Worm (Caenorhabditis elegans) whole organism, L4 larva: ENCODE results near the gene Y51H4A.6.

Source experiments
- F10B5.3 ChIP-seq: sonication (generic microtip); optimal IDR thresholded peaks from 2 replicates; lab custom pipeline; 2016; ENCODE audit warnings: mild to moderate bottlenecking, missing genetic modification characterization, missing compliant biosample characterization
- F49E8.2 ChIP-seq: sonication (generic microtip); optimal IDR thresholded peaks from 2 replicates; lab custom pipeline; 2016; ENCODE audit warnings: missing compliant biosample characterization, mild to moderate bottlenecking, missing genetic modification characterization, borderline replicate concordance
- aly-2 ChIP-seq: sonication (generic microtip); optimal IDR thresholded peaks from 2 replicates; lab custom pipeline; 2018; ENCODE audit warnings: missing biosample characterization, missing genetic modification characterization
- ceh-32 ChIP-seq: sonication (generic microtip); optimal IDR thresholded peaks from 2 replicates; lab custom pipeline; 2016; ENCODE audit warnings: mild to moderate bottlenecking, missing genetic modification characterization, missing compliant biosample characterization; ENCODE audit not compliant: poor library complexity
- ceh-44 ChIP-seq: fragments of 200-800 bp; sonication (Bioruptor generic); IDR thresholded peaks from 2 replicates; pipeline ENCODE4 v1.3.6; 2022; ENCODE audit warnings: missing genetic modification reagents, missing genetic modification characterization, missing compliant biosample characterization
- ctbp-1 ChIP-seq: fragments of 200-800 bp; sonication (Bioruptor generic); IDR thresholded peaks from 2 replicates; pipeline ENCODE4 v1.3.6; 2022; ENCODE audit warnings: missing genetic modification reagents, missing genetic modification characterization, missing compliant biosample characterization
- daf-16 ChIP-seq, 3 experiments: sonication (generic microtip); optimal IDR thresholded peaks; 2 replicates each; lab custom pipeline; 2016 to 2017; ENCODE audit warnings: missing genetic modification characterization in 3 of 3, missing genetic modification reagents in 3 of 3, mild to moderate bottlenecking in 2 of 3, missing compliant biosample characterization in 2 of 3, missing biosample characterization in 1 of 3, moderate library complexity in 1 of 3
- daf-8 ChIP-seq: fragments of 200-800 bp; sonication (Bioruptor generic); IDR thresholded peaks from 2 replicates; pipeline ENCODE4 v1.3.6; 2022; ENCODE audit warnings: missing genetic modification characterization, missing compliant biosample characterization
- dmd-8 ChIP-seq: fragments of 200-800 bp; sonication (Bioruptor generic); IDR thresholded peaks from 2 replicates; pipeline ENCODE4 v1.3.6; 2022; ENCODE audit warnings: missing genetic modification characterization, missing compliant biosample characterization
- dmd-9 ChIP-seq: fragments of 200-800 bp; sonication (Bioruptor generic); IDR thresholded peaks from 2 replicates; pipeline ENCODE4 v1.3.6; 2022; ENCODE audit warnings: missing genetic modification reagents, missing genetic modification characterization, missing compliant biosample characterization
- egl-27 ChIP-seq: sonication (generic microtip); optimal IDR thresholded peaks from 3 replicates; lab custom pipeline; 2017; ENCODE audit warnings: missing biosample characterization, missing genetic modification reagents, missing genetic modification characterization
- egl-43 ChIP-seq: fragments of 200-800 bp; sonication (Bioruptor generic); IDR thresholded peaks from 2 replicates; pipeline ENCODE4 v1.3.6; 2022; ENCODE audit warnings: missing genetic modification reagents, missing genetic modification characterization, missing compliant biosample characterization
- fos-1 ChIP-seq: fragments of 150-350 bp; optimal IDR thresholded peaks from 2 replicates; lab custom pipeline; 2014; ENCODE audit warnings: missing biosample characterization, missing genetic modification characterization
- gei-8 ChIP-seq: fragments of 200-800 bp; sonication (Bioruptor generic); optimal IDR thresholded peaks from 2 replicates; lab custom pipeline; 2018; ENCODE audit warnings: mild to moderate bottlenecking, missing genetic modification characterization, missing compliant biosample characterization
- hif-1 ChIP-seq, 2 experiments: sonication (generic microtip); optimal IDR thresholded peaks; 2 replicates each; lab custom pipeline; 2016 to 2017; ENCODE audit warnings: missing compliant biosample characterization in 2 of 2, missing genetic modification characterization in 2 of 2, missing genetic modification reagents in 2 of 2, missing genotype in 2 of 2, mild to moderate bottlenecking in 1 of 2
- hlh-11 ChIP-seq: fragments of 200-800 bp; sonication (Bioruptor generic); optimal IDR thresholded peaks from 2 replicates; lab custom pipeline; 2018; ENCODE audit warnings: mild to moderate bottlenecking, missing genetic modification characterization, missing compliant biosample characterization
- hlh-30 ChIP-seq: sonication (generic microtip); optimal IDR thresholded peaks from 2 replicates; lab custom pipeline; 2017; ENCODE audit warnings: antibody characterized with exemption, mild to moderate bottlenecking, missing genetic modification characterization, missing compliant biosample characterization; ENCODE audit not compliant: insufficient read depth
- hmg-1.1 ChIP-seq: fragments of 200-800 bp; sonication (Bioruptor generic); IDR thresholded peaks from 2 replicates; pipeline ENCODE4 v1.3.6; 2022; ENCODE audit warnings: missing genetic modification reagents, missing genetic modification characterization, missing compliant biosample characterization
- jun-1 ChIP-seq: fragments of 150-350 bp; optimal IDR thresholded peaks from 2 replicates; lab custom pipeline; 2014; ENCODE audit warnings: missing biosample characterization, missing genetic modification reagents, missing genetic modification characterization
- lin-29 ChIP-seq: fragments of 200-800 bp; sonication (Bioruptor generic); IDR thresholded peaks from 2 replicates; pipeline ENCODE4 v1.3.6; 2022; ENCODE audit warnings: missing genetic modification reagents, missing genetic modification characterization, missing compliant biosample characterization
- lin-38 ChIP-seq: fragments of 200-800 bp; sonication (Bioruptor generic); IDR thresholded peaks from 2 replicates; pipeline ENCODE4 v1.3.6; 2022; ENCODE audit warnings: missing genetic modification reagents, missing genetic modification characterization, missing compliant biosample characterization
- lsy-2 ChIP-seq, 2 experiments: fragments of 150-350 bp in 1 of 2; sonication (generic microtip) in 1 of 2; optimal IDR thresholded peaks; 2 replicates each; lab custom pipeline; 2014 to 2017; ENCODE audit warnings: missing biosample characterization in 2 of 2, missing genetic modification characterization in 2 of 2
- madf-5 ChIP-seq, 2 experiments: fragments of 200-800 bp; sonication (Bioruptor generic); IDR thresholded peaks; 2 replicates each; pipeline ENCODE4 v1.3.6; 2022; ENCODE audit warnings: missing compliant biosample characterization in 2 of 2, missing genetic modification characterization in 2 of 2
- mdl-1 ChIP-seq, 2 experiments: fragments of 150-350 bp in 1 of 2; sonication (generic microtip) in 1 of 2; optimal IDR thresholded peaks; 2 replicates each; lab custom pipeline; 2014 to 2017; ENCODE audit warnings: missing biosample characterization in 2 of 2, missing genetic modification characterization in 2 of 2
- mdt-29 ChIP-seq: fragments of 200-800 bp; sonication (Bioruptor generic); IDR thresholded peaks from 2 replicates; pipeline ENCODE4 v1.3.6; 2022; ENCODE audit warnings: missing genetic modification reagents, missing genetic modification characterization, missing compliant biosample characterization
- mep-1 ChIP-seq: fragments of 150-350 bp; sonication (generic microtip); optimal IDR thresholded peaks from 3 replicates; lab custom pipeline; 2014; ENCODE audit warnings: missing biosample characterization, missing genetic modification characterization
- mes-2 ChIP-seq: sonication (generic microtip); optimal IDR thresholded peaks from 2 replicates; lab custom pipeline; 2016; ENCODE audit warnings: missing genotype, mild to moderate bottlenecking, missing genetic modification characterization, missing compliant biosample characterization; ENCODE audit not compliant: poor library complexity, severe bottlenecking
- nhr-10 ChIP-seq: fragments of 150-350 bp; optimal IDR thresholded peaks from 2 replicates; lab custom pipeline; 2014; ENCODE audit warnings: missing biosample characterization, missing genetic modification characterization
- nhr-102 ChIP-seq: sonication (generic microtip); optimal IDR thresholded peaks from 2 replicates; lab custom pipeline; 2016; ENCODE audit warnings: mild to moderate bottlenecking, missing genetic modification characterization, moderate library complexity, missing compliant biosample characterization
- nhr-11 ChIP-seq: fragments of 150-350 bp; optimal IDR thresholded peaks from 2 replicates; lab custom pipeline; 2014; ENCODE audit warnings: missing biosample characterization, missing genetic modification characterization
- nhr-111 ChIP-seq: fragments of 200-800 bp; sonication (Bioruptor generic); optimal IDR thresholded peaks from 2 replicates; lab custom pipeline; 2018; ENCODE audit warnings: mild to moderate bottlenecking, missing genetic modification characterization, missing compliant biosample characterization
- nhr-237 ChIP-seq: sonication (generic microtip); optimal IDR thresholded peaks from 2 replicates; lab custom pipeline; 2017; ENCODE audit warnings: missing biosample characterization, missing genetic modification characterization
- nhr-25 ChIP-seq: sonication (generic microtip); optimal IDR thresholded peaks from 2 replicates; lab custom pipeline; 2017; ENCODE audit warnings: missing genetic modification characterization, mild to moderate bottlenecking, missing compliant biosample characterization, antibody characterized with exemption, moderate library complexity, borderline replicate concordance; ENCODE audit not compliant: insufficient read depth
- nhr-28 ChIP-seq: fragments of 150-350 bp; optimal IDR thresholded peaks from 2 replicates; lab custom pipeline; 2014; ENCODE audit warnings: missing biosample characterization, missing genetic modification characterization
- nhr-6 ChIP-seq: fragments of 150-350 bp; optimal IDR thresholded peaks from 2 replicates; lab custom pipeline; 2014; ENCODE audit warnings: missing biosample characterization, missing genetic modification characterization
- pha-4 ChIP-seq, 2 experiments: fragments of 150-350 bp in 1 of 2; fragments of 200-800 bp in 1 of 2; sonication (Bioruptor generic) in 1 of 2; IDR thresholded peaks in 1 of 2; optimal IDR thresholded peaks in 1 of 2; 2 replicates each; pipeline versions ENCODE4 v1.3.6 to Lab custom; 2014 to 2022; ENCODE audit warnings: missing genetic modification characterization in 2 of 2, missing genetic modification reagents in 2 of 2, missing biosample characterization in 1 of 2, missing compliant biosample characterization in 1 of 2
- php-3 ChIP-seq: fragments of 200-800 bp; sonication (Bioruptor generic); IDR thresholded peaks from 2 replicates; pipeline ENCODE4 v1.3.6; 2022; ENCODE audit warnings: missing genetic modification reagents, missing genetic modification characterization, missing compliant biosample characterization
- rbr-2 ChIP-seq: sonication (generic microtip); optimal IDR thresholded peaks from 2 replicates; lab custom pipeline; 2016; ENCODE audit warnings: missing genotype, missing genetic modification characterization, missing compliant biosample characterization
- saeg-2 ChIP-seq: fragments of 200-800 bp; sonication (Bioruptor generic); IDR thresholded peaks from 2 replicates; pipeline ENCODE4 v1.3.6; 2022; ENCODE audit warnings: missing genetic modification reagents, missing genetic modification characterization, missing compliant biosample characterization
- sdz-12 ChIP-seq: fragments of 200-800 bp; sonication (Bioruptor generic); optimal IDR thresholded peaks from 2 replicates; lab custom pipeline; 2018; ENCODE audit warnings: mild to moderate bottlenecking, missing genetic modification characterization, missing compliant biosample characterization
- set-16 ChIP-seq: fragments of 200-800 bp; sonication (Bioruptor generic); IDR thresholded peaks from 2 replicates; pipeline ENCODE4 v1.3.6; 2022; ENCODE audit warnings: missing genetic modification reagents, missing genetic modification characterization, missing compliant biosample characterization
- snpc-1.2 ChIP-seq: fragments of 200-800 bp; sonication (Bioruptor generic); IDR thresholded peaks from 2 replicates; pipeline ENCODE4 v1.3.6; 2022; ENCODE audit warnings: missing genetic modification reagents, missing genetic modification characterization, missing compliant biosample characterization
- tag-97 ChIP-seq: fragments of 200-800 bp; sonication (Bioruptor generic); IDR thresholded peaks from 2 replicates; pipeline ENCODE4 v1.3.6; 2022; ENCODE audit warnings: missing genetic modification characterization, missing compliant biosample characterization
- tra-1 ChIP-seq: fragments of 200-800 bp; sonication (Bioruptor generic); IDR thresholded peaks from 2 replicates; pipeline ENCODE4 v1.3.6; 2022; ENCODE audit warnings: missing genetic modification reagents, missing genetic modification characterization, missing compliant biosample characterization
- unc-130 ChIP-seq: sonication (generic microtip); optimal IDR thresholded peaks from 2 replicates; lab custom pipeline; 2016; ENCODE audit warnings: missing genetic modification reagents, missing genetic modification characterization, missing compliant biosample characterization
- unc-39 ChIP-seq: sonication (generic microtip); optimal IDR thresholded peaks from 2 replicates; lab custom pipeline; 2017; ENCODE audit warnings: missing biosample characterization, missing genetic modification characterization
- ztf-11 ChIP-seq: fragments of 150-350 bp; optimal IDR thresholded peaks from 2 replicates; lab custom pipeline; 2014; ENCODE audit warnings: missing biosample characterization, missing genetic modification characterization

The Y51H4A.6 gene

DNA sequence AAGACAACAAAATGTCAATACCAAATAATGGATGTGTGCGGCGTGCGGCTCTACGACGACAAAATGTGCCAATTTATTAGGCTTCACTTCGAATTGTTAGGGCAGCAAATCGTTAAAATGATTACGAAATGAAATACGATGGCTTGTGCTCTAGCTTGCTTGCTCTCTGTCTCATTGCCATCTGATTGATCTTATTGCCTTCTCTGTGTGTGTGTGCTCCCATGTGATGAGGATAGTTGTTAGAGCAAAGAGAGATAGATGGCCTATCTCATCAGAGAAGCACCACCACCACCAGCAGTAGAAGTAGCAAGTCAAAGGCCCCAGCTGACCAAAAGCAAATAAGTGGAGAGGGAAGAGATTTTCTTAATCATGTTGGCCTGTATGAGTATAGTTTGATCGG is 37.0 kb upstream of the Y51H4A.6 start (continued):
- TF ChIP-seq php-3 (GFP tag; lab: Robert Waterston, UW) (no peak), egl-27 (tag; lab: Kevin White, UChicago) (no peak), dmd-9 (no peak), gei-8 (GFP tag; lab: Kevin White, UChicago) (no peak), unc-39 (no peak), hlh-30 (peak; percentile 42), F10B5.3 (no peak), egl-43 (GFP tag; lab: Robert Waterston, UW) (no peak), jun-1 (tag; lab: Kevin White, UChicago) (no peak), pha-4 (GFP tag; IDR thresholded peaks at IDR 0.05; lab: Robert Waterston, UW) (no peak), pha-4 (tag; optimal IDR thresholded peaks at IDR 0.05; lab: Kevin White, UChicago) (no peak), mdl-1 (tag; optimal IDR thresholded peaks at IDR 0.05; lab: Kevin White, UChicago) (no peak), snpc-1.2 (0 out of 2 replicates have a peak, but pooled peaks have one; percentile 10)

DNA sequence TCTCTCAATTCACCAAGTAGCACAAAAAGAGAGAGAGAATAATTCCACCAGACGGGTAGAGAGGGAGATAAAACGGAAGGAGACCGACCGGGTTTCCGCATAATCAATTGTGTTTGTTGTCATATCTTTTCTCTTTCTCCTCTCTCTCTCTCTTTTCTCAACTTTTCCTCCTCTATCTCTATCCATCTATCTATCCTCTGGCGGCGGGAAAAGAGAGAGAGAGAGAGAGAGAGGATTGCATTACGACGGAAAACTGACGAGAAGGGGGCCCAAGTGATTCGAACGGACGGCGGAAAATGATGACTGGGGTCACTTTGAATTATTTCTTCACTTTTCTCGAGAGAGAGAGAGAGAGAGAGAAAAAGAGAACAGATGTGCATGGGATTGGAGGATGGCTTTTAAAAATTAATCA is 35.4 kb upstream of the Y51H4A.6 start:
- no peak for TF ChIP-seq nhr-111 (GFP tag; lab: Kevin White, UChicago)
- TF ChIP-seq rbr-2 (tag; lab: Kevin White, UChicago): peak; percentile 60
- TF ChIP-seq saeg-2 (GFP tag; lab: Robert Waterston, UW): no peak
- no peak for TF ChIP-seq nhr-6 (tag; lab: Kevin White, UChicago)
- no peak for TF ChIP-seq ztf-11 (tag; lab: Kevin White, UChicago)
- TF ChIP-seq pha-4 (GFP tag; IDR thresholded peaks at IDR 0.05; lab: Robert Waterston, UW): no peak
- TF ChIP-seq pha-4 (tag; optimal IDR thresholded peaks at IDR 0.05; lab: Kevin White, UChicago): no peak
- TF ChIP-seq ceh-44 (GFP tag; lab: Robert Waterston, UW): no peak
- peak; percentile 40 for TF ChIP-seq mes-2 (tag; lab: Kevin White, UChicago)
- no peak for TF ChIP-seq dmd-8 (GFP tag; lab: Robert Waterston, UW)
- TF ChIP-seq tra-1 (GFP tag; lab: Robert Waterston, UW): no peak
- no peak for TF ChIP-seq F10B5.3
- TF ChIP-seq nhr-102: no peak
- TF ChIP-seq nhr-10 (tag; lab: Kevin White, UChicago): no peak
- no peak for TF ChIP-seq F49E8.2 (tag; lab: Kevin White, UChicago)
- peak in 1 of 2 experiments; percentile 26 for TF ChIP-seq mdl-1 (tag; optimal IDR thresholded peaks at IDR 0.05; lab: Kevin White, UChicago)
- no peak for TF ChIP-seq madf-5 (GFP tag; IDR thresholded peaks at IDR 0.05; lab: Robert Waterston, UW)
- TF ChIP-seq nhr-28 (tag; lab: Kevin White, UChicago): peak; percentile 61
- TF ChIP-seq hlh-11 (tag; lab: Kevin White, UChicago): peak; percentile 83
- no peak for TF ChIP-seq fos-1 (tag; lab: Kevin White, UChicago)
- 0 out of 2 replicates have a peak, but pooled peaks have one; percentile 12 for TF ChIP-seq lin-38
- TF ChIP-seq sdz-12: no peak
- TF ChIP-seq ctbp-1 (GFP tag; lab: Robert Waterston, UW): peak; percentile 56; the same call in 1 of the 2 replicates
- TF ChIP-seq nhr-237 (tag; lab: Kevin White, UChicago): no peak
- peak in 1 of 2 experiments; percentile 68 for TF ChIP-seq hif-1 (tag; optimal IDR thresholded peaks at IDR 0.05; lab: Kevin White, UChicago)
- no peak for TF ChIP-seq hmg-1.1
- no peak for TF ChIP-seq ceh-32
- TF ChIP-seq set-16: peak; percentile 40; the same call in 1 of the 2 replicates
- no peak for TF ChIP-seq tag-97 (GFP tag; lab: Robert Waterston, UW)
- peak; percentile 71 for TF ChIP-seq mep-1 (tag; lab: Kevin White, UChicago)
- TF ChIP-seq nhr-25 (tag; lab: Kevin White, UChicago): peak; percentile 30
- no peak for TF ChIP-seq lin-29 (GFP tag; lab: Robert Waterston, UW)
- TF ChIP-seq lsy-2 (tag; optimal IDR thresholded peaks at IDR 0.05; lab: Kevin White, UChicago): peak in 1 of 2 experiments; percentile 69
- no peak for TF ChIP-seq unc-130 (GFP tag; lab: Kevin White, UChicago)
- TF ChIP-seq nhr-11: peak; percentile 78
- no peak for TF ChIP-seq aly-2 (tag; lab: Kevin White, UChicago)
- no peak for TF ChIP-seq mdt-29 (GFP tag; lab: Robert Waterston, UW)
- peak; percentile 50 for TF ChIP-seq hlh-30
- TF ChIP-seq daf-16 (GFP tag; optimal IDR thresholded peaks at IDR 0.05; lab: Kevin White, UChicago): peak in 1 of 2 experiments; percentile 84
- no peak for TF ChIP-seq daf-16 (tag; optimal IDR thresholded peaks at IDR 0.05; lab: Kevin White, UChicago)
- TF ChIP-seq daf-8 (GFP tag; lab: Robert Waterston, UW): no peak
